Fruit fly (Drosophila melanogaster): ENCODE data around the gene Eip63F-1.

- no peak for TF ChIP-seq CG9948 (tag; optimal IDR thresholded peaks at IDR 0.05)
- no peak for TF ChIP-seq rn (GFP tag; IDR thresholded peaks at IDR 0.05)
- no peak for TF ChIP-seq CG8159 (tag; optimal IDR thresholded peaks at IDR 0.05)
- TF ChIP-seq CG12605 (GFP tag; IDR thresholded peaks at IDR 0.05) = no peak
- no peak for TF ChIP-seq CG32121 (GFP tag; IDR thresholded peaks at IDR 0.05)
- TF ChIP-seq EcR (GFP tag; optimal IDR thresholded peaks at IDR 0.05) = no peak
- no peak for TF ChIP-seq Pif1A (GFP tag; optimal IDR thresholded peaks at IDR 0.05)
- no peak for TF ChIP-seq Snoo (tag; optimal IDR thresholded peaks at IDR 0.05)
- no peak for TF ChIP-seq CG17806 (tag; optimal IDR thresholded peaks at IDR 0.05)
- no peak for TF ChIP-seq Pif1B (GFP tag; optimal IDR thresholded peaks at IDR 0.05)
- no peak for TF ChIP-seq CG15710 (tag; optimal IDR thresholded peaks at IDR 0.05)
- no peak for TF ChIP-seq fd96Ca (GFP tag; IDR thresholded peaks at IDR 0.05)
- no peak for TF ChIP-seq CG14655 (GFP tag; optimal IDR thresholded peaks at IDR 0.05)
These were observed 42.4 kb upstream of the Eip63F-1 start for dm6 chr3L:3977622-3978355.

Data from whole organism, pupa.